Worm (Caenorhabditis elegans) whole organism, mixed stage, embryonic: ENCODE measurements around the gene F45E12.6.

Source experiments
- M03D4.4 ChIP-seq: sonication (generic microtip); optimal IDR thresholded peaks from 2 replicates; lab custom pipeline; 2017; ENCODE audit warnings: mild to moderate bottlenecking, missing genetic modification characterization, missing compliant biosample characterization
- bed-3 ChIP-seq: fragments of 200-800 bp; sonication (Bioruptor generic); optimal IDR thresholded peaks from 3 replicates; lab custom pipeline; 2018; ENCODE audit warnings: mild to moderate bottlenecking, missing genetic modification characterization, moderate library complexity, missing compliant biosample characterization
- ceh-39 ChIP-seq: fragments of 150-350 bp; optimal IDR thresholded peaks from 2 replicates; lab custom pipeline; 2014; ENCODE audit warnings: missing biosample characterization, missing genetic modification characterization
- ceh-43 ChIP-seq: fragments of 200-800 bp; sonication (Bioruptor generic); optimal IDR thresholded peaks from 2 replicates; lab custom pipeline; 2018; ENCODE audit warnings: mild to moderate bottlenecking, missing genetic modification characterization, moderate library complexity, missing compliant biosample characterization
- ceh-83 ChIP-seq: fragments of 200-800 bp; sonication (Bioruptor generic); optimal IDR thresholded peaks from 2 replicates; lab custom pipeline; 2018; ENCODE audit warnings: mild to moderate bottlenecking, missing genetic modification characterization, missing compliant biosample characterization
- ces-1 ChIP-seq: fragments of 150-350 bp; optimal IDR thresholded peaks from 2 replicates; lab custom pipeline; 2014; ENCODE audit warnings: missing biosample characterization, missing genetic modification reagents, missing genetic modification characterization
- cnd-1 ChIP-seq: fragments of 200-800 bp; sonication (Bioruptor generic); optimal IDR thresholded peaks from 2 replicates; lab custom pipeline; 2018; ENCODE audit warnings: mild to moderate bottlenecking, missing genetic modification characterization, missing compliant biosample characterization
- drap-1 ChIP-seq: fragments of 200-800 bp; sonication (Bioruptor generic); optimal IDR thresholded peaks from 3 replicates; lab custom pipeline; 2018; ENCODE audit warnings: mild to moderate bottlenecking, missing genetic modification characterization, missing compliant biosample characterization
- flh-1 ChIP-seq: fragments of 200-800 bp; sonication (Bioruptor generic); optimal IDR thresholded peaks from 2 replicates; lab custom pipeline; 2018; ENCODE audit warnings: mild to moderate bottlenecking, missing genetic modification characterization, moderate library complexity, missing compliant biosample characterization
- ham-2 ChIP-seq: fragments of 200-800 bp; sonication (Bioruptor generic); optimal IDR thresholded peaks from 2 replicates; lab custom pipeline; 2018; ENCODE audit warnings: mild to moderate bottlenecking, missing genetic modification characterization, missing compliant biosample characterization
- hlh-1 ChIP-seq: fragments of 150-350 bp; optimal IDR thresholded peaks from 2 replicates; lab custom pipeline; 2014; ENCODE audit warnings: missing biosample characterization, missing genetic modification reagents, missing genetic modification characterization
- lin-13 ChIP-seq: fragments of 150-350 bp; optimal IDR thresholded peaks from 2 replicates; lab custom pipeline; 2014; ENCODE audit warnings: missing biosample characterization, missing genetic modification characterization
- lin-32 ChIP-seq: fragments of 200-800 bp; sonication (Bioruptor generic); optimal IDR thresholded peaks from 2 replicates; lab custom pipeline; 2018; ENCODE audit warnings: mild to moderate bottlenecking, missing genetic modification characterization, missing compliant biosample characterization
- lsy-2 ChIP-seq: fragments of 150-350 bp; optimal IDR thresholded peaks from 2 replicates; lab custom pipeline; 2014; ENCODE audit warnings: missing biosample characterization, missing genetic modification characterization
- mep-1 ChIP-seq: fragments of 150-350 bp; optimal IDR thresholded peaks from 2 replicates; lab custom pipeline; 2017; ENCODE audit warnings: missing biosample characterization, missing genetic modification reagents, missing genetic modification characterization, inconsistent platforms
- mls-2 ChIP-seq: sonication (generic microtip); optimal IDR thresholded peaks from 2 replicates; lab custom pipeline; 2016; ENCODE audit warnings: mild to moderate bottlenecking, missing genetic modification characterization, moderate library complexity, missing compliant biosample characterization
- nhr-12 ChIP-seq: fragments of 150-350 bp; optimal IDR thresholded peaks from 2 replicates; lab custom pipeline; 2014; ENCODE audit warnings: missing biosample characterization, missing genetic modification characterization
- nhr-2 ChIP-seq: fragments of 150-350 bp; optimal IDR thresholded peaks from 2 replicates; lab custom pipeline; 2014; ENCODE audit warnings: missing biosample characterization, missing genetic modification characterization
- nhr-237 ChIP-seq: fragments of 150-350 bp; optimal IDR thresholded peaks from 2 replicates; lab custom pipeline; 2014; ENCODE audit warnings: missing biosample characterization, missing genetic modification characterization
- nhr-28 ChIP-seq: fragments of 150-350 bp; optimal IDR thresholded peaks from 2 replicates; lab custom pipeline; 2014; ENCODE audit warnings: missing biosample characterization, missing genetic modification characterization
- nhr-76 ChIP-seq: sonication (generic microtip); optimal IDR thresholded peaks from 2 replicates; lab custom pipeline; 2017; ENCODE audit warnings: missing biosample characterization, missing genetic modification characterization
- pha-4 ChIP-seq: fragments of 150-350 bp; optimal IDR thresholded peaks from 2 replicates; lab custom pipeline; 2018; ENCODE audit warnings: missing biosample characterization, missing genetic modification reagents, missing genetic modification characterization
- sem-2 ChIP-seq: fragments of 200-800 bp; sonication (Bioruptor generic); optimal IDR thresholded peaks from 2 replicates; lab custom pipeline; 2018; ENCODE audit warnings: mild to moderate bottlenecking, missing genetic modification characterization, missing compliant biosample characterization
- snpc-4 ChIP-seq: fragments of 150-350 bp; optimal IDR thresholded peaks from 2 replicates; lab custom pipeline; 2014; ENCODE audit warnings: missing biosample characterization, missing genetic modification characterization
- sptf-1 ChIP-seq: sonication (generic microtip); optimal IDR thresholded peaks from 2 replicates; lab custom pipeline; 2017; ENCODE audit warnings: mild to moderate bottlenecking, missing genetic modification characterization, moderate library complexity, missing compliant biosample characterization
- tbx-8 ChIP-seq: fragments of 200-800 bp; sonication (Bioruptor generic); optimal IDR thresholded peaks from 2 replicates; lab custom pipeline; 2018; ENCODE audit warnings: mild to moderate bottlenecking, missing genetic modification characterization, moderate library complexity, missing compliant biosample characterization
- unc-120 ChIP-seq: sonication (generic microtip); optimal IDR thresholded peaks from 2 replicates; lab custom pipeline; 2017; ENCODE audit warnings: missing genetic modification characterization, missing compliant biosample characterization; ENCODE audit not compliant: poor library complexity, severe bottlenecking
- unc-39 ChIP-seq: fragments of 150-350 bp; optimal IDR thresholded peaks from 2 replicates; lab custom pipeline; 2014; ENCODE audit warnings: missing biosample characterization, missing genetic modification characterization
- unc-62 ChIP-seq: fragments of 150-350 bp; optimal IDR thresholded peaks from 2 replicates; lab custom pipeline; 2014; ENCODE audit warnings: missing biosample characterization, missing genetic modification reagents, missing genetic modification characterization
- zip-8 ChIP-seq: fragments of 150-350 bp; optimal IDR thresholded peaks from 2 replicates; lab custom pipeline; 2014; ENCODE audit warnings: missing biosample characterization, missing genetic modification characterization
- ztf-11 ChIP-seq: fragments of 150-350 bp; optimal IDR thresholded peaks from 2 replicates; lab custom pipeline; 2014; ENCODE audit warnings: missing biosample characterization, missing genetic modification characterization

F45E12.6 gene

DNA sequence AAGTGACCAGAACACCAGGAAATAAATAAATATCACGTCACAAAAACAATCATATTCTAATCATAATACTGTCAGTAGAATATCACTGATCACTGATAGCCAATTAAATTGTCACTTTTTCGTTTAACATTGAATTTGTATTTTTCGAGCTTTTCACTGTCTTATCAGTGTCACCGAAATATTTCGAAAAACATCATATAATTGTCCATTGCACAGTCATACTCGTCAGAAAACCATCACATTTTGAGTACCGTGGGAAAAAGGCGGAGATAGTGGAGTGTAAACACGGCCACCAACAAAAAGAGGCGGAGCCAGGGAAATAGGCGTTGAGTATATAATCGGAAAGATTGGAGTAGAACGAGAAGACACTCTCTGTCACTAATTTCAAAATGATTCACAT is 36.7 kb downstream of the F45E12.6 start:
- TF ChIP-seq hlh-1 (tag; lab: Kevin White, UChicago), result no peak
- TF ChIP-seq unc-120 (tag; lab: Kevin White, UChicago), result no peak
- no peak for TF ChIP-seq unc-62 (GFP tag; lab: Kevin White, UChicago)
- no peak for TF ChIP-seq flh-1
- no peak for TF ChIP-seq M03D4.4
- no peak for TF ChIP-seq ceh-39

- no peak for TF ChIP-seq flh-1
- TF ChIP-seq ceh-43 (GFP tag; lab: Kevin White, UChicago), result no peak
- no peak for TF ChIP-seq unc-39 (tag; lab: Kevin White, UChicago)
- TF ChIP-seq hlh-1 (tag; lab: Kevin White, UChicago), result no peak
- no peak for TF ChIP-seq ceh-83
- TF ChIP-seq lin-13 (tag; lab: Kevin White, UChicago), result no peak
- TF ChIP-seq snpc-4, result no peak
- no peak for TF ChIP-seq tbx-8 (GFP tag; lab: Kevin White, UChicago)
- no peak for TF ChIP-seq ceh-39
- no peak for TF ChIP-seq nhr-28 (tag; lab: Kevin White, UChicago)
- no peak for TF ChIP-seq bed-3 (GFP tag; lab: Kevin White, UChicago)
- TF ChIP-seq pha-4 (tag; lab: Kevin White, UChicago), result no peak
- TF ChIP-seq ztf-11 (tag; lab: Kevin White, UChicago), result no peak
- no peak for TF ChIP-seq mep-1
- TF ChIP-seq nhr-12 (tag; lab: Kevin White, UChicago), result no peak
- no peak for TF ChIP-seq cnd-1
- TF ChIP-seq unc-120 (tag; lab: Kevin White, UChicago), result no peak
- TF ChIP-seq nhr-237 (tag; lab: Kevin White, UChicago), result no peak
These were observed 40.5 kb downstream of the F45E12.6 start for ce11 chrII:7273517-7273916.

DNA sequence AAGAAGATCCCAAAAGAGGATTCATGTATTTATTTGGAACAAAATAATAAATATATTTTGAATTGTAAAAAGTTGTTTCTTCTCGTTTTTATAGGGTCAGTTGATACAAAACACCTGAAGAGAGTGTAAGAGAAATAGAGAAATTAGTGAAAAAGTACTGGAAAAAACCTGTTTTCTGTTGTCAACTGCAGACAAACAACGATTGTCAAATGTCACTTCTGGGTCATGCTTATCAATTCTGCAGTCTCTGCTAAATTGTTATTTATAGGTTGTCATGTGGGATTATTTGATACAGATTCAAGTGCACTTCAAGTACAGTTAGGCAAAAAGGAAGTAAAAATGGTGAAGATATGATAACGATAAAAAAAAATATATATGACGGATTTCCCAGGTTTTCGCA is 41.5 kb downstream of the F45E12.6 start:
- no peak for TF ChIP-seq lsy-2
- no peak for TF ChIP-seq M03D4.4
- TF ChIP-seq zip-8, result no peak
- TF ChIP-seq lin-13 (tag; lab: Kevin White, UChicago), result no peak
- no peak for TF ChIP-seq ceh-43 (GFP tag; lab: Kevin White, UChicago)
- TF ChIP-seq mls-2, result no peak
- TF ChIP-seq sptf-1 (tag; lab: Kevin White, UChicago), result no peak
- TF ChIP-seq hlh-1 (tag; lab: Kevin White, UChicago), result no peak
- TF ChIP-seq unc-39 (tag; lab: Kevin White, UChicago), result no peak
- no peak for TF ChIP-seq nhr-28 (tag; lab: Kevin White, UChicago)
- TF ChIP-seq snpc-4, result no peak
- TF ChIP-seq drap-1, result no peak
- TF ChIP-seq ces-1 (GFP tag; lab: Kevin White, UChicago), result no peak

ce11 chrII:7269783-7270182 is 44.2 kb downstream of the F45E12.6 start:
- TF ChIP-seq nhr-2 (tag; lab: Kevin White, UChicago) (no peak), tbx-8 (GFP tag; lab: Kevin White, UChicago) (no peak)

- no peak for TF ChIP-seq ces-1 (GFP tag; lab: Kevin White, UChicago)
- TF ChIP-seq ham-2 (GFP tag; lab: Kevin White, UChicago), result no peak
- TF ChIP-seq sptf-1 (tag; lab: Kevin White, UChicago), result no peak
- TF ChIP-seq nhr-12 (tag; lab: Kevin White, UChicago), result no peak
- TF ChIP-seq pha-4 (tag; lab: Kevin White, UChicago), result no peak
- TF ChIP-seq lin-32, result no peak
- TF ChIP-seq nhr-76 (tag; lab: Kevin White, UChicago), result no peak
- no peak for TF ChIP-seq mep-1
- TF ChIP-seq sem-2 (GFP tag; lab: Kevin White, UChicago), result no peak
- no peak for TF ChIP-seq lsy-2
- no peak for TF ChIP-seq nhr-2 (tag; lab: Kevin White, UChicago)
- TF ChIP-seq ztf-11 (tag; lab: Kevin White, UChicago), result no peak
- TF ChIP-seq zip-8, result no peak
- no peak for TF ChIP-seq flh-1
- no peak for TF ChIP-seq ceh-43 (GFP tag; lab: Kevin White, UChicago)
- no peak for TF ChIP-seq nhr-28 (tag; lab: Kevin White, UChicago)
- no peak for TF ChIP-seq mls-2
- TF ChIP-seq bed-3 (GFP tag; lab: Kevin White, UChicago), result no peak
- no peak for TF ChIP-seq unc-62 (GFP tag; lab: Kevin White, UChicago)
- TF ChIP-seq ceh-39, result no peak
- TF ChIP-seq, all 35 proteins: peak for 0
These were observed 49.3 kb downstream of the F45E12.6 start for ce11 chrII:7264675-7265074.
